Fruit fly (Drosophila melanogaster): ENCODE results near the gene CG15743.

Gene CG15743

DNA sequence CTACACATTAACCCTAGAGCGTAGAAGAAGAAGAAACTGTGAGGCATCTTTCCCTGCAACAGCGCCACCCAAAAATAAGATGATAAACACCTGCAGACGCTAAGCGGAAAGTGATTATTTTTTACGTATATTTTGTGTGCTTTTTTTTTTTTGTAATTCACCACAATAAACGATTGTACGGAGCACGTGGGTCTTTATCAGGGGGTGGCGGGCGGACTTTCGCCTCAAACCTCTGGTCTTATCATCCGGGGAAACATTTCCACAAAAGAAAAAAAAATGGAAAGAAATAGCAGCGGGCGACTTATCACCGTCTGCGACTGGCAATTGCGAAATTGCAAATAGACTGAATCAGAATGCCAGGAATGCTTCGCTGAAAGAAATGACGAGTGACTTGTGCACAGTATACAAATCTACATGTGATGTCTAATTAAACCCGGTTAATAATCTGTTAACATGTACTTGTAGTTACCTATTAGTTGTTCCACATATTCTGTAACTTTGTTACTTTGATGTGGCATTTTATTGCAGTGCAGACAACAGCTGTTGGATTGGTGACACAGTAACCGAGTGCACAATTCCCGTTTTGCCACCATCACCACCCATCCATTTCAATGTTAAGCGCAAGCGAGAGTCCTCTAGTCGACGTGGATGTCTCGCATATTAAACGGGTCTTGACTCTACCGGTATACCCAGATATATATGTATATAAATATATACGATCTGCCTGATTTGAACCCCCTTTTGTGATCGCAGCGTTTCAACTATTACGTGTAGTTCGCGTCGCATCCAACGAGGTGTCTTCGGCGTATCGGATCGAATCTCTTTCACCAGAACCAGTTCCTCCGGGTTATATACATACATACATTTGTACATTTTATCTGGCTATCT, 46.6 kb downstream of the CG15743 start (continued):
- TF ChIP-seq CG31224 (GFP tag; IDR thresholded peaks at IDR 0.05) (no peak), ATbp (GFP tag; optimal IDR thresholded peaks at IDR 0.05) (peak; percentile 34), dan (GFP tag; IDR thresholded peaks at IDR 0.05) (no peak), CG12391 (tag; optimal IDR thresholded peaks at IDR 0.05) (peak; percentile 17), CG6272 (GFP tag; IDR thresholded peaks at IDR 0.05) (no peak), wor (GFP tag; IDR thresholded peaks at IDR 0.05) (0 out of 2 replicates have a peak, but pooled peaks have one; percentile 22), Adf1 (GFP tag; IDR thresholded peaks at IDR 0.05) (no peak), CG7372 (GFP tag; IDR thresholded peaks at IDR 0.05) (no peak), CG3838 (GFP tag; optimal IDR thresholded peaks at IDR 0.05) (no peak), Dp (GFP tag; optimal IDR thresholded peaks at IDR 0.05) (no peak), HLHmδ (GFP tag; optimal IDR thresholded peaks at IDR 0.05) (no peak), CG17802 (tag; optimal IDR thresholded peaks at IDR 0.05) (no peak), dimm (GFP tag; IDR thresholded peaks at IDR 0.05) (no peak), CG9817 (tag; optimal IDR thresholded peaks at IDR 0.05) (peak; percentile 2), Drgx (GFP tag; IDR thresholded peaks at IDR 0.05) (peak; percentile 89), Ets65A (GFP tag) (no peak), Fer2 (tag; optimal IDR thresholded peaks at IDR 0.05) (no peak), CG7987 (GFP tag; optimal IDR thresholded peaks at IDR 0.05) (no peak), CG14014 (GFP tag; IDR thresholded peaks at IDR 0.05) (no peak), Ravus (GFP tag; IDR thresholded peaks at IDR 0.05) (no peak), Atf3 (GFP tag; optimal IDR thresholded peaks at IDR 0.05) (no peak), zf30C (GFP tag; optimal IDR thresholded peaks at IDR 0.05) (no peak), CG8388 (GFP tag; optimal IDR thresholded peaks at IDR 0.05) (no peak), zen2 (GFP tag; IDR thresholded peaks at IDR 0.05; ENCODE audit: partially characterized antibody) (no peak), fd64A (GFP tag; optimal IDR thresholded peaks at IDR 0.05) (no peak), esg (GFP tag; conservative IDR thresholded peaks at IDR 0.05) (no peak), maf-S (GFP tag; optimal IDR thresholded peaks at IDR 0.05) (no peak), pfk (GFP tag; optimal IDR thresholded peaks at IDR 0.05) (no peak), H2.0 (GFP tag; IDR thresholded peaks at IDR 0.05) (no peak), CG17328 (GFP tag; IDR thresholded peaks at IDR 0.05) (peak; percentile 19; the same call in 1 of the 2 replicates), fd96Cb (tag; optimal IDR thresholded peaks at IDR 0.05) (no peak), Xbp1 (GFP tag; optimal IDR thresholded peaks at IDR 0.05) (peak; percentile 18), Neu2 (GFP tag; optimal IDR thresholded peaks at IDR 0.05; ENCODE audit: borderline replicate concordance) (no peak), row (GFP tag; IDR thresholded peaks at IDR 0.05) (peak; percentile 29; the same call in 2 of the 3 replicates), CTCF (GFP tag; optimal IDR thresholded peaks at IDR 0.05) (no peak), run (tag; optimal IDR thresholded peaks at IDR 0.05) (no peak), nerfin-2 (GFP tag; IDR thresholded peaks at IDR 0.05; ENCODE audit: partially characterized antibody) (no peak), CG9932 (GFP tag; IDR thresholded peaks at IDR 0.05) (no peak), CG14050 (GFP tag; IDR thresholded peaks at IDR 0.05) (no peak), peb (GFP tag; IDR thresholded peaks at IDR 0.05) (no peak), jumu (GFP tag; optimal IDR thresholded peaks at IDR 0.05) (no peak), CG11085 (GFP tag; IDR thresholded peaks at IDR 0.05) (no peak), oc (tag; optimal IDR thresholded peaks at IDR 0.05) (no peak), chm (GFP tag; IDR thresholded peaks at IDR 0.05) (no peak), sr (GFP tag; IDR thresholded peaks at IDR 0.05) (no peak), odd (GFP tag; optimal IDR thresholded peaks at IDR 0.05) (no peak), CG8281 (tag; optimal IDR thresholded peaks at IDR 0.05) (no peak), BtbVII (GFP tag; optimal IDR thresholded peaks at IDR 0.05) (no peak), CG8944 (GFP tag; optimal IDR thresholded peaks at IDR 0.05) (no peak), gem (tag; optimal IDR thresholded peaks at IDR 0.05) (peak; percentile 46)

Measured in whole organism, embryonic.